Worm (Caenorhabditis elegans): ENCODE measurements around the gene F32D8.3.
A peak's percentile ranks its signal among the peaks of the same experiment; 100 is the strongest.

Gene F32D8.3

DNA sequence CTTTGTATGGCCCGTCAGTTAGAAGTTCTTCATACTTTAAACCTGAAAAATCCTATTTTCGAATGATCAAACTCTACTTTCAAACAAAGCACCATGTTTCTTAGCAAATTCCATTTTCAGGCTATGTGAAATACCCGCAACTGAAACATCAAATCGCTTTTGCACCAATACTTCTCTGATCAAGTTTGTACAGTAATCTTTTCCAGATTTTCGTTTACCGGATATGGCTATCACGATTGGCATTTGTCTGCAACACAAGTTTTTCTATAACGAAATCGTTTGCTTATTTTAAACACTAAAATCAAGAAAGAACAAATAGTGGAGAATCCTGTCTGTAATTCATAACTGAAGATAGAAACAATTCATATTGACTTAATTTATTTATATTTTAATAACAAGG lies 9.7 kb downstream of the F32D8.3 start, which contains the start of gene F32D8.13:
Gene F32D8.13 (minus strand): TSS at position 249 of the 400 bp plus-strand sequence.
- no peak for TF ChIP-seq bed-3 (GFP tag; optimal IDR thresholded peaks at IDR 0.05)
- TF ChIP-seq ceh-83 (GFP tag; optimal IDR thresholded peaks at IDR 0.05): no peak
- no peak for TF ChIP-seq sptf-1 (tag; optimal IDR thresholded peaks at IDR 0.05)
- no peak for TF ChIP-seq unc-39 (tag; optimal IDR thresholded peaks at IDR 0.05)
- TF ChIP-seq elt-3 (tag; optimal IDR thresholded peaks at IDR 0.05): no peak
- TF ChIP-seq mab-5 (tag; optimal IDR thresholded peaks at IDR 0.05): no peak
- no peak for TF ChIP-seq blmp-1 (tag; optimal IDR thresholded peaks at IDR 0.05)
- TF ChIP-seq ztf-11 (tag; optimal IDR thresholded peaks at IDR 0.05): no peak
- TF ChIP-seq snpc-4 (tag; optimal IDR thresholded peaks at IDR 0.05): no peak
- TF ChIP-seq unc-120 (tag; optimal IDR thresholded peaks at IDR 0.05; ENCODE audit: poor library complexity, severe bottlenecking): no peak
- no peak for TF ChIP-seq mep-1 (tag; optimal IDR thresholded peaks at IDR 0.05)

DNA sequence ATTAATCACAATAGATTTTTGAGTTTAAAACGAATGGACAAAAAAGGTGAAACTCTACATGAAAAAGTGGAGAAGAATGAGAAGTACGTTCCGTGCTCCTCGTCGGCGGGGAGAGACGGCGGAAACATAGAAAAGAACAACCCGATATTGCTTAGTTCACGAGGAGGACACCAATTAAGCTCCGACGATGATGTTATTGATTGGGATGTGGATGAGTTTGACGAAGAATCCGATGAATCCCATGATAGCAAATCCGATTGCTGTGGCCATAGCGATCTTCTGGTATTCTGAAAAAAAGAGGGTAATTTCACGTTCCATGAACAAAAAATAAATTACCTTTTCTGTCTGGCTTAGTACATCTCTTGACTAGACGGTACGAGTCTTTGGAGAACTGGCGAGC lies 10.1 kb downstream of the F32D8.3 start:
- no peak for TF ChIP-seq snpc-4 (tag; optimal IDR thresholded peaks at IDR 0.05)
- TF ChIP-seq mab-5 (tag; optimal IDR thresholded peaks at IDR 0.05): no peak
- TF ChIP-seq ceh-39 (tag; optimal IDR thresholded peaks at IDR 0.05): no peak
- no peak for TF ChIP-seq lin-13 (tag; optimal IDR thresholded peaks at IDR 0.05)
- TF ChIP-seq nhr-2 (tag; optimal IDR thresholded peaks at IDR 0.05): no peak
- no peak for TF ChIP-seq elt-3 (tag; optimal IDR thresholded peaks at IDR 0.05)
- TF ChIP-seq ham-2 (GFP tag; optimal IDR thresholded peaks at IDR 0.05): no peak
- no peak for TF ChIP-seq nhr-28 (tag; optimal IDR thresholded peaks at IDR 0.05)
- TF ChIP-seq nhr-237 (tag; optimal IDR thresholded peaks at IDR 0.05): no peak
- TF ChIP-seq sem-2 (GFP tag; optimal IDR thresholded peaks at IDR 0.05): no peak
- no peak for TF ChIP-seq unc-62 (GFP tag; optimal IDR thresholded peaks at IDR 0.05)
- no peak for TF ChIP-seq cnd-1 (tag; optimal IDR thresholded peaks at IDR 0.05)
- TF ChIP-seq ceh-83 (GFP tag; optimal IDR thresholded peaks at IDR 0.05): no peak

DNA sequence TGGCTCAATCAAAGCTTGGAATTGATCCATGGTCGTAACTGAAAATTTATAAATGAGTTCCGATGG lies 10.3 kb downstream of the F32D8.3 start, which contains the start of gene sec-61.G:
Gene sec-61.G (minus strand): TSS at position 38 of the 66 bp plus-strand sequence.
- no peak for TF ChIP-seq ceh-43 (GFP tag; optimal IDR thresholded peaks at IDR 0.05)
- no peak for TF ChIP-seq blmp-1 (tag; optimal IDR thresholded peaks at IDR 0.05)
- no peak for TF ChIP-seq hlh-1 (tag; optimal IDR thresholded peaks at IDR 0.05)
- TF ChIP-seq lin-32 (GFP tag; optimal IDR thresholded peaks at IDR 0.05): no peak
- TF ChIP-seq M03D4.4 (tag; optimal IDR thresholded peaks at IDR 0.05): no peak
- no peak for TF ChIP-seq nhr-12 (tag; optimal IDR thresholded peaks at IDR 0.05)
- no peak for TF ChIP-seq elt-3 (tag; optimal IDR thresholded peaks at IDR 0.05)
- no peak for TF ChIP-seq tbx-8 (GFP tag; optimal IDR thresholded peaks at IDR 0.05)
- TF ChIP-seq snpc-4 (tag; optimal IDR thresholded peaks at IDR 0.05): no peak
- no peak for TF ChIP-seq ztf-11 (tag; optimal IDR thresholded peaks at IDR 0.05)
- TF ChIP-seq ceh-39 (tag; optimal IDR thresholded peaks at IDR 0.05): no peak
- no peak for TF ChIP-seq bed-3 (GFP tag; optimal IDR thresholded peaks at IDR 0.05)
- TF ChIP-seq unc-62 (GFP tag; optimal IDR thresholded peaks at IDR 0.05): no peak

DNA sequence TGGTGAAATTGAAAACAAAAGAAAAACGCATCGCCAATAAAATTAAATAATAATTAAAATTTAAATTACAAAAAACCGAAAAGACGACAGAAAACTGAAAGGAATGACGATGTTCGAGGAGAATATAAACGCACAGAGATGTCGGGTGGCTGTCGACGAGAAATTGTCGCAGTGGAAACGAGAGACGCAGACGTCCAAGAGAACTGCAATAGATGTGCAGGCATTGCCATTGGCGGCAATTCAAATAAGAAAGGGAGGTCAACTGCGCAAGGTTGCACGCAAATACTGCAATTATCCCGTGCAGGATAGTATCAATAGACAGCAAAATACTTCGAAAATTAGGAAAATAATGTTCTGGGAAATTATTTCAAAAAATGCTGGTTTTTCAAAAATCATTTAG lies 10.5 kb downstream of the F32D8.3 start:
- peak; percentile 92 for TF ChIP-seq nhr-12 (tag; optimal IDR thresholded peaks at IDR 0.05)
- no peak for TF ChIP-seq lin-32 (GFP tag; optimal IDR thresholded peaks at IDR 0.05)
- TF ChIP-seq mab-5 (tag; optimal IDR thresholded peaks at IDR 0.05): no peak
- TF ChIP-seq drap-1 (GFP tag; optimal IDR thresholded peaks at IDR 0.05): peak; percentile 88
- peak; percentile 74 for TF ChIP-seq cnd-1 (tag; optimal IDR thresholded peaks at IDR 0.05)
- TF ChIP-seq nhr-28 (tag; optimal IDR thresholded peaks at IDR 0.05): peak; percentile 14
- TF ChIP-seq lsy-2 (tag; optimal IDR thresholded peaks at IDR 0.05): peak; percentile 92
- TF ChIP-seq zip-8 (tag; optimal IDR thresholded peaks at IDR 0.05): no peak
- peak; percentile 80 for TF ChIP-seq nhr-2 (tag; optimal IDR thresholded peaks at IDR 0.05)
- TF ChIP-seq sem-2 (GFP tag; optimal IDR thresholded peaks at IDR 0.05): no peak
- peak; percentile 99 for TF ChIP-seq pha-4 (tag; optimal IDR thresholded peaks at IDR 0.05)
- peak; percentile 98 for TF ChIP-seq unc-120 (tag; optimal IDR thresholded peaks at IDR 0.05; ENCODE audit: poor library complexity, severe bottlenecking)
- TF ChIP-seq unc-39 (tag; optimal IDR thresholded peaks at IDR 0.05): peak; percentile 42
- TF ChIP-seq lin-13 (tag; optimal IDR thresholded peaks at IDR 0.05): peak; percentile 97
- TF ChIP-seq mep-1 (tag; optimal IDR thresholded peaks at IDR 0.05): peak; percentile 99
- peak; percentile 60 for TF ChIP-seq ham-2 (GFP tag; optimal IDR thresholded peaks at IDR 0.05)
- peak; percentile 94 for TF ChIP-seq unc-62 (GFP tag; optimal IDR thresholded peaks at IDR 0.05)
- peak; percentile 52 for TF ChIP-seq bed-3 (GFP tag; optimal IDR thresholded peaks at IDR 0.05)
- peak; percentile 50 for TF ChIP-seq tbx-8 (GFP tag; optimal IDR thresholded peaks at IDR 0.05)
- peak; percentile 97 for TF ChIP-seq nhr-237 (tag; optimal IDR thresholded peaks at IDR 0.05)
- TF ChIP-seq nhr-76 (tag; optimal IDR thresholded peaks at IDR 0.05): no peak
- peak; percentile 60 for TF ChIP-seq ztf-11 (tag; optimal IDR thresholded peaks at IDR 0.05)
- peak; percentile 73 for TF ChIP-seq M03D4.4 (tag; optimal IDR thresholded peaks at IDR 0.05)
- peak; percentile 85 for TF ChIP-seq mls-2 (tag; optimal IDR thresholded peaks at IDR 0.05)
- peak; percentile 70 for TF ChIP-seq ceh-83 (GFP tag; optimal IDR thresholded peaks at IDR 0.05)
- peak; percentile 34 for TF ChIP-seq elt-1 (tag; optimal IDR thresholded peaks at IDR 0.05; ENCODE audit: borderline replicate concordance, insufficient read depth)
- peak; percentile 33 for TF ChIP-seq blmp-1 (tag; optimal IDR thresholded peaks at IDR 0.05)
- TF ChIP-seq sptf-1 (tag; optimal IDR thresholded peaks at IDR 0.05): peak; percentile 92
- no peak for TF ChIP-seq snpc-4 (tag; optimal IDR thresholded peaks at IDR 0.05)
- TF ChIP-seq hlh-1 (tag; optimal IDR thresholded peaks at IDR 0.05): peak; percentile 88
- TF ChIP-seq elt-3 (tag; optimal IDR thresholded peaks at IDR 0.05): peak; percentile 86
- TF ChIP-seq ces-1 (GFP tag; optimal IDR thresholded peaks at IDR 0.05): peak; percentile 84
- peak; percentile 99 for TF ChIP-seq ceh-39 (tag; optimal IDR thresholded peaks at IDR 0.05)
- TF ChIP-seq flh-1 (GFP tag; optimal IDR thresholded peaks at IDR 0.05): no peak
- peak; percentile 64 for TF ChIP-seq ceh-43 (GFP tag; optimal IDR thresholded peaks at IDR 0.05)

All from whole organism, mixed stage, embryonic.